Worm (Caenorhabditis elegans) whole organism, mixed stage, embryonic: ENCODE data around the gene mans-2.

ENCODE experiments used
- M03D4.4 ChIP-seq: sonication (generic microtip); optimal IDR thresholded peaks from 2 replicates; lab custom pipeline; 2017; ENCODE audit warnings: mild to moderate bottlenecking, missing genetic modification characterization, missing compliant biosample characterization
- bed-3 ChIP-seq: fragments of 200-800 bp; sonication (Bioruptor generic); optimal IDR thresholded peaks from 3 replicates; lab custom pipeline; 2018; ENCODE audit warnings: mild to moderate bottlenecking, missing genetic modification characterization, moderate library complexity, missing compliant biosample characterization
- blmp-1 ChIP-seq: fragments of 150-350 bp; optimal IDR thresholded peaks from 2 replicates; lab custom pipeline; 2014; ENCODE audit warnings: missing biosample characterization, missing genetic modification characterization
- ceh-39 ChIP-seq: fragments of 150-350 bp; optimal IDR thresholded peaks from 2 replicates; lab custom pipeline; 2014; ENCODE audit warnings: missing biosample characterization, missing genetic modification characterization
- ceh-43 ChIP-seq: fragments of 200-800 bp; sonication (Bioruptor generic); optimal IDR thresholded peaks from 2 replicates; lab custom pipeline; 2018; ENCODE audit warnings: mild to moderate bottlenecking, missing genetic modification characterization, moderate library complexity, missing compliant biosample characterization
- ceh-83 ChIP-seq: fragments of 200-800 bp; sonication (Bioruptor generic); optimal IDR thresholded peaks from 2 replicates; lab custom pipeline; 2018; ENCODE audit warnings: mild to moderate bottlenecking, missing genetic modification characterization, missing compliant biosample characterization
- ces-1 ChIP-seq: fragments of 150-350 bp; optimal IDR thresholded peaks from 2 replicates; lab custom pipeline; 2014; ENCODE audit warnings: missing biosample characterization, missing genetic modification reagents, missing genetic modification characterization
- cnd-1 ChIP-seq: fragments of 200-800 bp; sonication (Bioruptor generic); optimal IDR thresholded peaks from 2 replicates; lab custom pipeline; 2018; ENCODE audit warnings: mild to moderate bottlenecking, missing genetic modification characterization, missing compliant biosample characterization
- drap-1 ChIP-seq: fragments of 200-800 bp; sonication (Bioruptor generic); optimal IDR thresholded peaks from 3 replicates; lab custom pipeline; 2018; ENCODE audit warnings: mild to moderate bottlenecking, missing genetic modification characterization, missing compliant biosample characterization
- elt-1 ChIP-seq: sonication (generic microtip); optimal IDR thresholded peaks from 2 replicates; lab custom pipeline; 2017; ENCODE audit warnings: missing genetic modification characterization, mild to moderate bottlenecking, missing compliant biosample characterization, antibody characterized with exemption, moderate library complexity, borderline replicate concordance; ENCODE audit not compliant: insufficient read depth
- elt-3 ChIP-seq: fragments of 150-350 bp; optimal IDR thresholded peaks from 2 replicates; lab custom pipeline; 2014; ENCODE audit warnings: missing biosample characterization, missing genetic modification characterization
- flh-1 ChIP-seq: fragments of 200-800 bp; sonication (Bioruptor generic); optimal IDR thresholded peaks from 2 replicates; lab custom pipeline; 2018; ENCODE audit warnings: mild to moderate bottlenecking, missing genetic modification characterization, moderate library complexity, missing compliant biosample characterization
- ham-2 ChIP-seq: fragments of 200-800 bp; sonication (Bioruptor generic); optimal IDR thresholded peaks from 2 replicates; lab custom pipeline; 2018; ENCODE audit warnings: mild to moderate bottlenecking, missing genetic modification characterization, missing compliant biosample characterization
- hlh-1 ChIP-seq: fragments of 150-350 bp; optimal IDR thresholded peaks from 2 replicates; lab custom pipeline; 2014; ENCODE audit warnings: missing biosample characterization, missing genetic modification reagents, missing genetic modification characterization
- lin-13 ChIP-seq: fragments of 150-350 bp; optimal IDR thresholded peaks from 2 replicates; lab custom pipeline; 2014; ENCODE audit warnings: missing biosample characterization, missing genetic modification characterization
- lin-32 ChIP-seq: fragments of 200-800 bp; sonication (Bioruptor generic); optimal IDR thresholded peaks from 2 replicates; lab custom pipeline; 2018; ENCODE audit warnings: mild to moderate bottlenecking, missing genetic modification characterization, missing compliant biosample characterization
- lsy-2 ChIP-seq: fragments of 150-350 bp; optimal IDR thresholded peaks from 2 replicates; lab custom pipeline; 2014; ENCODE audit warnings: missing biosample characterization, missing genetic modification characterization
- mab-5 ChIP-seq: fragments of 150-350 bp; optimal IDR thresholded peaks from 2 replicates; lab custom pipeline; 2014; ENCODE audit warnings: missing biosample characterization, missing genetic modification characterization
- mep-1 ChIP-seq: fragments of 150-350 bp; optimal IDR thresholded peaks from 2 replicates; lab custom pipeline; 2017; ENCODE audit warnings: missing biosample characterization, missing genetic modification reagents, missing genetic modification characterization, inconsistent platforms
- mls-2 ChIP-seq: sonication (generic microtip); optimal IDR thresholded peaks from 2 replicates; lab custom pipeline; 2016; ENCODE audit warnings: mild to moderate bottlenecking, missing genetic modification characterization, moderate library complexity, missing compliant biosample characterization
- nhr-12 ChIP-seq: fragments of 150-350 bp; optimal IDR thresholded peaks from 2 replicates; lab custom pipeline; 2014; ENCODE audit warnings: missing biosample characterization, missing genetic modification characterization
- nhr-2 ChIP-seq: fragments of 150-350 bp; optimal IDR thresholded peaks from 2 replicates; lab custom pipeline; 2014; ENCODE audit warnings: missing biosample characterization, missing genetic modification characterization
- nhr-237 ChIP-seq: fragments of 150-350 bp; optimal IDR thresholded peaks from 2 replicates; lab custom pipeline; 2014; ENCODE audit warnings: missing biosample characterization, missing genetic modification characterization
- nhr-28 ChIP-seq: fragments of 150-350 bp; optimal IDR thresholded peaks from 2 replicates; lab custom pipeline; 2014; ENCODE audit warnings: missing biosample characterization, missing genetic modification characterization
- nhr-76 ChIP-seq: sonication (generic microtip); optimal IDR thresholded peaks from 2 replicates; lab custom pipeline; 2017; ENCODE audit warnings: missing biosample characterization, missing genetic modification characterization
- pha-4 ChIP-seq: fragments of 150-350 bp; optimal IDR thresholded peaks from 2 replicates; lab custom pipeline; 2018; ENCODE audit warnings: missing biosample characterization, missing genetic modification reagents, missing genetic modification characterization
- sem-2 ChIP-seq: fragments of 200-800 bp; sonication (Bioruptor generic); optimal IDR thresholded peaks from 2 replicates; lab custom pipeline; 2018; ENCODE audit warnings: mild to moderate bottlenecking, missing genetic modification characterization, missing compliant biosample characterization
- snpc-4 ChIP-seq: fragments of 150-350 bp; optimal IDR thresholded peaks from 2 replicates; lab custom pipeline; 2014; ENCODE audit warnings: missing biosample characterization, missing genetic modification characterization
- sptf-1 ChIP-seq: sonication (generic microtip); optimal IDR thresholded peaks from 2 replicates; lab custom pipeline; 2017; ENCODE audit warnings: mild to moderate bottlenecking, missing genetic modification characterization, moderate library complexity, missing compliant biosample characterization
- tbx-8 ChIP-seq: fragments of 200-800 bp; sonication (Bioruptor generic); optimal IDR thresholded peaks from 2 replicates; lab custom pipeline; 2018; ENCODE audit warnings: mild to moderate bottlenecking, missing genetic modification characterization, moderate library complexity, missing compliant biosample characterization
- unc-120 ChIP-seq: sonication (generic microtip); optimal IDR thresholded peaks from 2 replicates; lab custom pipeline; 2017; ENCODE audit warnings: missing genetic modification characterization, missing compliant biosample characterization; ENCODE audit not compliant: poor library complexity, severe bottlenecking
- unc-39 ChIP-seq: fragments of 150-350 bp; optimal IDR thresholded peaks from 2 replicates; lab custom pipeline; 2014; ENCODE audit warnings: missing biosample characterization, missing genetic modification characterization
- unc-62 ChIP-seq: fragments of 150-350 bp; optimal IDR thresholded peaks from 2 replicates; lab custom pipeline; 2014; ENCODE audit warnings: missing biosample characterization, missing genetic modification reagents, missing genetic modification characterization
- zip-8 ChIP-seq: fragments of 150-350 bp; optimal IDR thresholded peaks from 2 replicates; lab custom pipeline; 2014; ENCODE audit warnings: missing biosample characterization, missing genetic modification characterization
- ztf-11 ChIP-seq: fragments of 150-350 bp; optimal IDR thresholded peaks from 2 replicates; lab custom pipeline; 2014; ENCODE audit warnings: missing biosample characterization, missing genetic modification characterization

Gene mans-2

ce11 chrV:11933196-11934028 lies 51.9 kb downstream of the mans-2 start, which contains the start of the genes aman-2 and F58H1.3:
Gene aman-2, minus strand, starts transcription at chrV:11933246.
Gene F58H1.3, plus strand, starts transcription at chrV:11933978.
- TF ChIP-seq unc-39 (tag; lab: Kevin White, UChicago) (no peak), sem-2 (GFP tag; lab: Kevin White, UChicago) (no peak), mep-1 (tag; lab: Kevin White, UChicago) (peak; percentile 46), bed-3 (peak; percentile 8), lsy-2 (peak; percentile 31), pha-4 (tag; lab: Kevin White, UChicago) (no peak), hlh-1 (tag; lab: Kevin White, UChicago) (no peak), nhr-76 (tag; lab: Kevin White, UChicago) (no peak), elt-3 (tag; lab: Kevin White, UChicago) (no peak), unc-62 (GFP tag; lab: Kevin White, UChicago) (no peak), M03D4.4 (tag; lab: Kevin White, UChicago) (no peak), zip-8 (tag; lab: Kevin White, UChicago) (no peak), ztf-11 (tag; lab: Kevin White, UChicago) (no peak), cnd-1 (tag; lab: Kevin White, UChicago) (peak; percentile 51), ceh-83 (GFP tag; lab: Kevin White, UChicago) (no peak), blmp-1 (tag; lab: Kevin White, UChicago) (no peak), mls-2 (tag; lab: Kevin White, UChicago) (no peak), lin-32 (peak; percentile 3), mab-5 (no peak), ces-1 (GFP tag; lab: Kevin White, UChicago) (peak; percentile 44), nhr-237 (tag; lab: Kevin White, UChicago) (peak; percentile 81), nhr-2 (tag; lab: Kevin White, UChicago) (no peak), sptf-1 (peak; percentile 55), ham-2 (GFP tag; lab: Kevin White, UChicago) (no peak), tbx-8 (no peak), flh-1 (GFP tag; lab: Kevin White, UChicago) (no peak), nhr-12 (tag; lab: Kevin White, UChicago) (no peak), snpc-4 (tag; lab: Kevin White, UChicago) (no peak), nhr-28 (no peak), ceh-43 (GFP tag; lab: Kevin White, UChicago) (peak; percentile 21), drap-1 (GFP tag; lab: Kevin White, UChicago) (no peak), ceh-39 (tag; lab: Kevin White, UChicago) (peak; percentile 44), unc-120 (no peak), lin-13 (no peak), elt-1 (no peak)
